Worm (Caenorhabditis elegans) whole organism, L4/young adult: ENCODE measurements around the gene C24D10.49.

Experiments used
- W03F9.2 ChIP-seq: fragments of 150-350 bp; optimal IDR thresholded peaks from 2 replicates; lab custom pipeline; 2014; ENCODE audit warnings: missing biosample characterization, missing genetic modification characterization
- dao-5 ChIP-seq: sonication (generic microtip); optimal IDR thresholded peaks from 2 replicates; lab custom pipeline; 2016; ENCODE audit warnings: missing genotype, missing genetic modification characterization, moderate library complexity, missing compliant biosample characterization
- him-1 ChIP-seq: sonication (generic microtip); optimal IDR thresholded peaks from 2 replicates; lab custom pipeline; 2016; ENCODE audit warnings: missing genotype, missing genetic modification reagents, missing genetic modification characterization, missing compliant biosample characterization

ce11 chrIV:5110391-5110930 is 46.7 kb downstream of the C24D10.49 start:
- no peak for TF ChIP-seq him-1
- no peak for TF ChIP-seq dao-5
- no peak for TF ChIP-seq W03F9.2 (tag; lab: Kevin White, UChicago)
